Worm (Caenorhabditis elegans): ENCODE measurements around the gene C55C3.3.

C55C3.3 gene

DNA sequence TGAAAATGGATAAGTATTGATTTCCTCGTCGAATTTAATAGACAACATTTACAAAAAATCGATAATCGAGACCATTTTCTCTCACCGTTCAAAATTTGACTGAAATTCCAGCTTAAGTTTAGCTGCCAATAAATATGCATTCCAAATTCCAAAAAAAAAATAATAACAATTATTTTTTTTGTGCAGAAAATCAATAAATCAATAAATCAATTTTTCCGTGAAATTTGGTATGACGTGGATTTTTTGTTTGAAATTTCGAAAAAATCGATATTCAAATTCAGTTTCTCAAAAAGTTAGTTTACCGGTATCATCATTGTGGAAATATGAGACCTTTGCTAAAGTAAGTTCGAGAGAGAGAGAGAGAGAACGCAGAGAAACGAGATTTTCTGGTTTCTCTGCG lies at the start of gene C55C3.3:
C55C3.3 (plus strand) TSS at position 274 of the 400 bp plus-strand sequence.
- TF ChIP-seq dmd-8 (GFP tag; IDR thresholded peaks at IDR 0.05) (no peak), ceh-28 (tag; optimal IDR thresholded peaks at IDR 0.05) (peak; percentile 99), nhr-42 (GFP tag; IDR thresholded peaks at IDR 0.05) (no peak)

DNA sequence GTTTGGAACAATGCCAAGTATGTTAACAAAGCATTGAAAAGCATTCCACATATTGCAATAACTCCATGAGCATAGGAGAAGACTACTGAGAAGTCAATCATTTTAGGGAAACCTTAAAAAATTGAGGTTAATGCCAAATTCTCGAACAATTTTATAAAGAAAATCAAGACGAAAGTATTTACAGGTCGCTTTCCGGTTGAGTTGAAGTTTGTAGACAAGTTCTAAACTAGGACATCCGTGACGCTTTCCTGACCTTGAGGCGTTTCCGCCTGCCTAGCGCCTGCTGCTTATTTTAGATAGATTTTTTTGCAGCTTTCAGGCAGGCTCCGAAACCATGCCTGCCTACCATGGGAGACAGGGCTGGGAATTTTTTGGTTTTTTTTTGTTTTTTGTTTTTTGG lies 49.5 kb upstream of the C55C3.3 start, which contains the start of gene srd-13:
srd-13 (minus strand) TSS at position 101 of the 400 bp plus-strand sequence.
- TF ChIP-seq nhr-102 (tag; optimal IDR thresholded peaks at IDR 0.05) (no peak), D1046.2 (GFP tag; IDR thresholded peaks at IDR 0.05) (no peak), mdl-1 (tag; optimal IDR thresholded peaks at IDR 0.05) (no peak), nhr-11 (tag; optimal IDR thresholded peaks at IDR 0.05) (no peak), jun-1 (tag; optimal IDR thresholded peaks at IDR 0.05) (no peak), F26F4.8 (GFP tag; conservative IDR thresholded peaks at IDR 0.05) (no peak), ceh-62 (tag; optimal IDR thresholded peaks at IDR 0.05) (no peak), nhr-25 (tag; optimal IDR thresholded peaks at IDR 0.05; ENCODE audit: borderline replicate concordance, insufficient read depth) (no peak), ZK337.2 (GFP tag; IDR thresholded peaks at IDR 0.05) (no peak), ztf-11 (tag; optimal IDR thresholded peaks at IDR 0.05) (no peak), sdz-12 (GFP tag; optimal IDR thresholded peaks at IDR 0.05) (no peak), R02D3.7 (tag; optimal IDR thresholded peaks at IDR 0.05) (no peak), dve-1 (tag; optimal IDR thresholded peaks at IDR 0.05; ENCODE audit: insufficient read depth) (no peak), rbr-2 (tag; optimal IDR thresholded peaks at IDR 0.05) (no peak), daf-8 (GFP tag; IDR thresholded peaks at IDR 0.05) (no peak), cey-2 (tag; optimal IDR thresholded peaks at IDR 0.05; ENCODE audit: borderline replicate concordance, insufficient read depth) (no peak), ama-1 (optimal IDR thresholded peaks at IDR 0.05) (no peak), dmd-8 (GFP tag; IDR thresholded peaks at IDR 0.05) (no peak), lin-29 (GFP tag; IDR thresholded peaks at IDR 0.05) (no peak)

DNA sequence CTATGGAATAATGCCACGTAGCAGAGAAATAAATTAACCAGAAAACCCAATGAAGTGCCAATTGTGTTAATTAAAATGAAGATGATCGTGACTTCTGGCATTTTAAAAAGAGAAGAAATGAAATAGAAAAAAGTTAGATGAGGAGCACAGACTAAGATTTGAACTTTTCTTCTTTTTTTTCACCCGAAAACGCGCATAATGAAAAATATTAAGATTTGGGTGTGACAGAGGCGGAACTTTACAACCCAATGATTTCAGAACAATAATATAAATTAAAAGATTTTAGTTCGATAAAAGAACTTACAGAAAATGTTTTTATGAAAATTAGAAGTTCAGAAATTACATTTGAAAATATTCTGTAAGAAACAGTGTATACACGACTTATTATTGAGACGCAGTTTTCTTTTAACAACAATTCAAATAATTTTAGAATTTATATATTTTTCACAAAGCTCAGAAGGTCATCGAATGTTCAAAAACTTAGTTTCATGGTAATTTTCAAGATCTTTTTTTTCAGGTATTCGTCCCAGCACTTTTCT lies 39.5 kb upstream of the C55C3.3 start, which contains the start of the genes srd-8 and B0547.2:
srd-8 (minus strand) TSS at position 101 of the 539 bp plus-strand sequence.
B0547.2 (plus strand) TSS at position 489 of the 539 bp plus-strand sequence.
- TF ChIP-seq attf-4 (tag; optimal IDR thresholded peaks at IDR 0.05) (no peak), nhr-11 (tag; optimal IDR thresholded peaks at IDR 0.05) (no peak), nhr-48 (tag; optimal IDR thresholded peaks at IDR 0.05) (no peak), mdt-29 (GFP tag; IDR thresholded peaks at IDR 0.05) (no peak), lin-29 (GFP tag; IDR thresholded peaks at IDR 0.05) (no peak), mxl-2 (GFP tag; conservative IDR thresholded peaks at IDR 0.05) (no peak), arid-1 (GFP tag; conservative IDR thresholded peaks at IDR 0.05) (no peak), aly-2 (tag; optimal IDR thresholded peaks at IDR 0.05) (no peak), mdl-1 (tag; optimal IDR thresholded peaks at IDR 0.05) (no peak), rbr-2 (tag; optimal IDR thresholded peaks at IDR 0.05) (no peak), lin-39 (tag; optimal IDR thresholded peaks at IDR 0.05) (no peak), fos-1 (tag; optimal IDR thresholded peaks at IDR 0.05) (no peak), dmd-6 (GFP tag; IDR thresholded peaks at IDR 0.05) (no peak), lir-3 (tag; optimal IDR thresholded peaks at IDR 0.05) (no peak), mep-1 (tag; optimal IDR thresholded peaks at IDR 0.05) (no peak), lim-7 (GFP tag; IDR thresholded peaks at IDR 0.05) (no peak), aha-1 (tag) (no peak), ZK337.2 (GFP tag; IDR thresholded peaks at IDR 0.05) (no peak)

DNA sequence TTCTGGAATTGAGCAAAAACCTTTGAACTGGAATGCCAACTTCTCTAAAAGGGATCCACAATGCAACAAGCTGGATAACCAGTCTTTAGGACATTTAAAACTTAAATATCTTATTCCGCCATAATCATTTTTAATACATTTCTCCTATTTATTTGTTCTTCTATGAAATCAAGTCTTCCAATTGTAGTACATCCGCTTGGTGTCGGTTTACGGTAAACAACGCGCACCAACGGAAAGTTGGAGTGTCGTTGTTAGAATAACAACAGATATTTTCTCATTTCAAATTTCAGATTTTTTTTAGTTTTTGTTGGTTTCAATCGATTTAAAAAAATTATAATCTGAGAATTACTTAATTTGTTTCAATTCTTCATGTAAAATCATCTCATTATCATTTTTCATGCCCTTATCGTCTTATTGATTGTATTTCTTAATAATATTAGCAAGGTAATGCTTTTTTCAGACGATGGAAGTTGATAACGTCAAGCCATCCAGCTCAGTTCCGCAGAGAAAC lies 36.0 kb upstream of the C55C3.3 start, which contains the start of gene csn-5:
csn-5 (plus strand) TSS at position 461 of the 511 bp plus-strand sequence.
- TF ChIP-seq snpc-4 (tag; optimal IDR thresholded peaks at IDR 0.05) (no peak), unc-130 (GFP tag; optimal IDR thresholded peaks at IDR 0.05) (no peak), zip-2 (tag; optimal IDR thresholded peaks at IDR 0.05) (no peak), ceh-32 (tag; optimal IDR thresholded peaks at IDR 0.05; ENCODE audit: poor library complexity) (no peak), daf-16 (GFP tag; optimal IDR thresholded peaks at IDR 0.05) (no peak), daf-16 (tag; optimal IDR thresholded peaks at IDR 0.05) (peak; percentile 59), daf-8 (GFP tag; IDR thresholded peaks at IDR 0.05) (no peak), hmg-1.1 (GFP tag; IDR thresholded peaks at IDR 0.05) (no peak), pha-4 (GFP tag; IDR thresholded peaks at IDR 0.05) (no peak), pha-4 (tag; optimal IDR thresholded peaks at IDR 0.05) (no peak), lin-13 (GFP tag; optimal IDR thresholded peaks at IDR 0.05) (no peak), nhr-77 (tag; optimal IDR thresholded peaks at IDR 0.05) (no peak), T20F7.1 (GFP tag; optimal IDR thresholded peaks at IDR 0.05) (peak; percentile 93), ceh-62 (tag; optimal IDR thresholded peaks at IDR 0.05) (no peak), jun-1 (tag; optimal IDR thresholded peaks at IDR 0.05) (no peak), gei-8 (GFP tag; optimal IDR thresholded peaks at IDR 0.05) (no peak)
